Worm (Caenorhabditis elegans): ENCODE results near the gene ttr-52.
A peak's percentile ranks its signal among the peaks of the same experiment; 100 is the strongest.

Gene ttr-52

ce11 chrIII:13423414-13423813, 18.9 kb downstream of the ttr-52 start, which contains the start of gene exo-1 (continued):
- TF ChIP-seq lin-54 (GFP tag; optimal IDR thresholded peaks at IDR 0.05) (peak; percentile 82), lir-1 (GFP tag; conservative IDR thresholded peaks at IDR 0.05) (no peak), bed-2 (GFP tag; IDR thresholded peaks at IDR 0.05) (no peak), egl-18 (GFP tag; IDR thresholded peaks at IDR 0.05) (no peak), ztf-18 (tag; optimal IDR thresholded peaks at IDR 0.05) (peak; percentile 41), zfh-2 (GFP tag; conservative IDR thresholded peaks at IDR 0.05) (no peak), dox-1 (GFP tag; IDR thresholded peaks at IDR 0.05) (0 out of 2 replicates have a peak, but pooled peaks have one; percentile 30), nhr-120 (GFP tag; IDR thresholded peaks at IDR 0.05) (no peak), hsf-1 (GFP tag; IDR thresholded peaks at IDR 0.05) (no peak), snpc-1.3 (tag; optimal IDR thresholded peaks at IDR 0.05; ENCODE audit: insufficient read depth) (no peak), ceh-79 (tag; optimal IDR thresholded peaks at IDR 0.05) (no peak), cebp-2 (GFP tag; IDR thresholded peaks at IDR 0.05) (no peak), F33H1.4 (GFP tag; IDR thresholded peaks at IDR 0.05) (peak; percentile 10; the same call in 1 of the 2 replicates), ztf-25 (GFP tag; IDR thresholded peaks at IDR 0.05) (no peak), aptf-2 (GFP tag; conservative IDR thresholded peaks at IDR 0.05) (no peak), nhr-80 (tag; optimal IDR thresholded peaks at IDR 0.05) (peak; percentile 36), snpc-4 (GFP tag; optimal IDR thresholded peaks at IDR 0.05) (no peak), snpc-4 (tag; optimal IDR thresholded peaks at IDR 0.05) (no peak), ceh-100 (GFP tag; IDR thresholded peaks at IDR 0.05) (peak; percentile 95)

ce11 chrIII:13426036-13426435, 21.5 kb downstream of the ttr-52 start, which contains the start of gene cope-1:
cope-1 (plus strand) TSS chrIII:13426264.
- TF ChIP-seq rcor-1 (GFP tag; IDR thresholded peaks at IDR 0.05) (no peak), let-607 (tag; optimal IDR thresholded peaks at IDR 0.05) (peak in 1 of 2 experiments; percentile 61)

DNA sequence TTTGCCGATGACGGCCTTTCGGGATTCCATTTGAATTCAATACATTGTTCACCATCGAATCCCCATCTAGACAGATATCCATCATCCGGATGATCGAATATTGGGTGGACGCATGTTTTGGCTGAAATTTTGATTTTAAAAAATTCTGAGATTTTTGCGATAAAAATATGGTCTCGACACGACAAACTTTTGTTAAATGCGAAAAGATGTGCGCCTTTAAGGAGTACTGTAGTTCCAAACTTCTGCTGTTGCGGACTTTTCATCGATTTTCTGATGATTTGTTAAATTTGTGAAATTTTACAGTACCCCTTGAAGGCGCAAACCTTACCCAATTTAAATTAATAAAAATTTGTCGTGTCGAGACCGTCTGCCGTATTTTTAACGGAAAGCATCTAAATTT, 23.3 kb downstream of the ttr-52 start:
- TF ChIP-seq zfh-2 (GFP tag; conservative IDR thresholded peaks at IDR 0.05) (no peak), lir-1 (GFP tag; conservative IDR thresholded peaks at IDR 0.05) (no peak), hlh-12 (tag; optimal IDR thresholded peaks at IDR 0.05) (no peak), egl-18 (GFP tag; IDR thresholded peaks at IDR 0.05) (no peak), him-1 (tag; optimal IDR thresholded peaks at IDR 0.05) (peak; percentile 30), madf-10 (tag; optimal IDR thresholded peaks at IDR 0.05) (no peak), chd-7 (tag; optimal IDR thresholded peaks at IDR 0.05) (no peak), F33H1.4 (GFP tag; IDR thresholded peaks at IDR 0.05) (peak; percentile 52; the same call in 1 of the 2 replicates), lsl-1 (GFP tag; optimal IDR thresholded peaks at IDR 0.05) (peak; percentile 75), tbp1 (GFP tag; optimal IDR thresholded peaks at IDR 0.05) (no peak), xnd-1 (tag; optimal IDR thresholded peaks at IDR 0.05) (peak; percentile 21), hsf-1 (GFP tag; IDR thresholded peaks at IDR 0.05) (no peak)

DNA sequence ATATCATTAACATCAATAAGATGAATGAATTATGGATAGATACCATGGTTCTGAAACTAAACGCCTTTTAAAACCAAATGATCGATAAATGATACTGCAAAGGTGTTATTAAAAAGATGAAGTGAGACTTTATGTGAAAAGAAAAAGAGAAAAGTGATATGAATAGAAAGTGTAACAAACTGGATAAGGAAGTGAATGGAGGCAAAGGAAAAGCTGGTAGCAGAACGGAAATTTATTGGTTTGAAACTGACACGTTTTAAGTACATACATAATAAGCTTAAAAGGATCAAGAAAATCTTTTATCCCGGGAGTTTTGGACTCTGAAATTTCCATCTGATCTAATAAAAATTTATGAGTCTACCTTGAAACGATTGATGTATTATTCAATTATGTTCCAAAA, 25.1 kb downstream of the ttr-52 start, which contains the start of gene bli-5:
TSS of gene bli-5 (minus strand) at position 101 of the 400 bp plus-strand sequence.
- TF ChIP-seq Y79H2A.3 (GFP tag; conservative IDR thresholded peaks at IDR 0.05) = no peak
- TF ChIP-seq ceh-40 (GFP tag; IDR thresholded peaks at IDR 0.05) = no peak
- TF ChIP-seq ceh-100 (GFP tag; IDR thresholded peaks at IDR 0.05) = no peak

- no peak for TF ChIP-seq ceh-100 (GFP tag; IDR thresholded peaks at IDR 0.05)
- TF ChIP-seq Y53F4B.3 (GFP tag; IDR thresholded peaks at IDR 0.05) = no peak
- no peak for TF ChIP-seq nhr-90 (tag; optimal IDR thresholded peaks at IDR 0.05)
- no peak for TF ChIP-seq ztf-28 (GFP tag; IDR thresholded peaks at IDR 0.05)
- no peak for TF ChIP-seq ccch-3 (GFP tag; optimal IDR thresholded peaks at IDR 0.05)
- no peak for TF ChIP-seq efl-1 (GFP tag; optimal IDR thresholded peaks at IDR 0.05)
- no peak for TF ChIP-seq attf-5 (GFP tag; optimal IDR thresholded peaks at IDR 0.05)
- TF ChIP-seq ztf-26 (tag; optimal IDR thresholded peaks at IDR 0.05) = no peak
- TF ChIP-seq lag-1 (GFP tag; IDR thresholded peaks at IDR 0.05) = no peak
These were observed 25.6 kb downstream of the ttr-52 start, which contains the start of gene trf-1 for ce11 chrIII:13430162-13430561. trf-1 (plus strand) TSS chrIII:13430462.

All from whole organism, young adult.